Fruit fly (Drosophila melanogaster): Measurements from ENCODE around the gene Skel.
A peak's percentile ranks its signal among the peaks of the same experiment; 100 is the strongest.

The Skel gene

dm6 chr3R:10661098-10661497 lies 25.6 kb upstream of the Skel start (continued):
- TF ChIP-seq CG32006 (GFP tag; optimal IDR thresholded peaks at IDR 0.05) (peak; percentile 41), cyc (GFP tag; optimal IDR thresholded peaks at IDR 0.05) (peak; percentile 61), Ets96B (tag; optimal IDR thresholded peaks at IDR 0.05) (peak; percentile 69), Met (GFP tag; optimal IDR thresholded peaks at IDR 0.05) (peak; percentile 73), fkh (GFP tag; optimal IDR thresholded peaks at IDR 0.05) (no peak), ss (GFP tag; optimal IDR thresholded peaks at IDR 0.05) (peak; percentile 33 to 72), CG6163 (GFP tag; IDR thresholded peaks at IDR 0.05) (peak; percentile 56; the same call in 2 of the 3 replicates), Ets21C (GFP tag; optimal IDR thresholded peaks at IDR 0.05) (peak; percentile 13), CG8319 (GFP tag; optimal IDR thresholded peaks at IDR 0.05) (peak; percentile 15), Hr38 (GFP tag; optimal IDR thresholded peaks at IDR 0.05) (no peak), CG6808 (GFP tag; optimal IDR thresholded peaks at IDR 0.05) (peak; percentile 81), CG10669 (GFP tag; optimal IDR thresholded peaks at IDR 0.05) (peak; percentile 71), dac (GFP tag; optimal IDR thresholded peaks at IDR 0.05) (no peak), fd59A (GFP tag; optimal IDR thresholded peaks at IDR 0.05) (peak; percentile 60), CG11762 (GFP tag; optimal IDR thresholded peaks at IDR 0.05; ENCODE audit: insufficient read depth) (peak; percentile 24), topi (GFP tag; optimal IDR thresholded peaks at IDR 0.05) (peak; percentile 54), eg (GFP tag; IDR thresholded peaks at IDR 0.05) (no peak), CG1621 (tag; optimal IDR thresholded peaks at IDR 0.05) (peak; percentile 62)

dm6 chr3R:10664942-10665341 lies 21.8 kb upstream of the Skel start:
- TF ChIP-seq CG7368 (GFP tag; optimal IDR thresholded peaks at IDR 0.05) = peak; percentile 42
- peak; percentile 47 for TF ChIP-seq CG9139 (GFP tag; optimal IDR thresholded peaks at IDR 0.05)
- peak; percentile 55 for TF ChIP-seq Gug (GFP tag; IDR thresholded peaks at IDR 0.05)
- no peak for TF ChIP-seq fd85E (GFP tag; optimal IDR thresholded peaks at IDR 0.05)
- peak; percentile 4 for TF ChIP-seq topi (GFP tag; optimal IDR thresholded peaks at IDR 0.05)
- TF ChIP-seq CG11762 (GFP tag; optimal IDR thresholded peaks at IDR 0.05; ENCODE audit: insufficient read depth) = no peak
- TF ChIP-seq Eip78C (GFP tag) = peak; percentile 83
- peak; percentile 64 for TF ChIP-seq CG1621 (tag; optimal IDR thresholded peaks at IDR 0.05)
- peak; percentile 73 for TF ChIP-seq CG3919 (GFP tag; optimal IDR thresholded peaks at IDR 0.05)
- peak; percentile 52 for TF ChIP-seq spab (GFP tag; optimal IDR thresholded peaks at IDR 0.05)
- TF ChIP-seq CG6854 (GFP tag; optimal IDR thresholded peaks at IDR 0.05) = peak; percentile 13
- peak; percentile 42 for TF ChIP-seq Hr4 (GFP tag; optimal IDR thresholded peaks at IDR 0.05)
- TF ChIP-seq CG16779 (tag; optimal IDR thresholded peaks at IDR 0.05) = peak; percentile 10
- TF ChIP-seq vri (GFP tag; optimal IDR thresholded peaks at IDR 0.05) = no peak
- peak; percentile 38; the same call in 1 of the 2 replicates for TF ChIP-seq CG15336 (GFP tag; IDR thresholded peaks at IDR 0.05)
- peak; percentile 30 for TF ChIP-seq Lpt (GFP tag; optimal IDR thresholded peaks at IDR 0.05)
- TF ChIP-seq Hr38 (GFP tag; optimal IDR thresholded peaks at IDR 0.05) = no peak
- TF ChIP-seq Blimp-1 (GFP tag; optimal IDR thresholded peaks at IDR 0.05) = no peak
- no peak for TF ChIP-seq Hr39 (GFP tag; optimal IDR thresholded peaks at IDR 0.05)
- peak; percentile 38 to 66 for TF ChIP-seq ss (GFP tag; optimal IDR thresholded peaks at IDR 0.05)
- peak; percentile 28 for TF ChIP-seq esn (GFP tag; optimal IDR thresholded peaks at IDR 0.05)
- TF ChIP-seq Sox102F (GFP tag; optimal IDR thresholded peaks at IDR 0.05) = no peak
- peak; percentile 13 for TF ChIP-seq fkh (GFP tag; optimal IDR thresholded peaks at IDR 0.05)
- no peak for TF ChIP-seq lz (GFP tag; optimal IDR thresholded peaks at IDR 0.05)
- TF ChIP-seq CG10631 (GFP tag; optimal IDR thresholded peaks at IDR 0.05) = no peak
- peak; percentile 44; the same call in 1 of the 2 replicates for TF ChIP-seq CG11294 (GFP tag; IDR thresholded peaks at IDR 0.05)
- TF ChIP-seq cyc (GFP tag; optimal IDR thresholded peaks at IDR 0.05) = no peak
- no peak for TF ChIP-seq Ets21C (GFP tag; optimal IDR thresholded peaks at IDR 0.05)
- TF ChIP-seq eg (GFP tag; IDR thresholded peaks at IDR 0.05) = peak; percentile 77
- peak; percentile 58 for TF ChIP-seq Eip75B (GFP tag; optimal IDR thresholded peaks at IDR 0.05)
- TF ChIP-seq pdm3 (GFP tag; optimal IDR thresholded peaks at IDR 0.05) = peak; percentile 63
- peak; percentile 43 for TF ChIP-seq OdsH (GFP tag; optimal IDR thresholded peaks at IDR 0.05)
- peak; percentile 63 for TF ChIP-seq dac (GFP tag; optimal IDR thresholded peaks at IDR 0.05)
- no peak for TF ChIP-seq Smox (GFP tag; optimal IDR thresholded peaks at IDR 0.05)
- no peak for TF ChIP-seq Eip93F (GFP tag; optimal IDR thresholded peaks at IDR 0.05)
- TF ChIP-seq CG8119 (GFP tag; IDR thresholded peaks at IDR 0.05) = peak; percentile 55; the same call in 1 of the 3 replicates
- peak; percentile 48 for TF ChIP-seq Ets96B (tag; optimal IDR thresholded peaks at IDR 0.05)
- no peak for TF ChIP-seq CG4318 (GFP tag; optimal IDR thresholded peaks at IDR 0.05)
- no peak for TF ChIP-seq CG11902 (GFP tag; optimal IDR thresholded peaks at IDR 0.05)
- TF ChIP-seq svp (GFP tag) = no peak
- no peak for TF ChIP-seq Sox15 (GFP tag; optimal IDR thresholded peaks at IDR 0.05)
- TF ChIP-seq CG6808 (GFP tag; optimal IDR thresholded peaks at IDR 0.05) = peak; percentile 60
- peak; percentile 51 for TF ChIP-seq net (GFP tag; optimal IDR thresholded peaks at IDR 0.05)
